Worm (Caenorhabditis elegans) whole organism, L4 larva: ENCODE data around the gene ida-1.
A peak's percentile ranks its signal among the peaks of the same experiment; 100 is the strongest.

Source experiments
- D1046.2 ChIP-seq: fragments of 200-800 bp; sonication (Bioruptor generic); IDR thresholded peaks from 2 replicates; pipeline ENCODE4 v1.3.6; 2022; ENCODE audit warnings: missing genetic modification characterization, missing compliant biosample characterization
- F26F4.8 ChIP-seq: fragments of 200-800 bp; sonication (Bioruptor generic); conservative IDR thresholded peaks from 2 replicates; pipeline ENCODE4 v1.3.6; 2022; ENCODE audit warnings: missing genetic modification characterization, missing compliant biosample characterization
- Y75B8A.6 ChIP-seq: fragments of 200-800 bp; sonication (Bioruptor generic); IDR thresholded peaks from 2 replicates; pipeline ENCODE4 v1.3.6; 2022; ENCODE audit warnings: missing genetic modification reagents, missing genetic modification characterization, missing compliant biosample characterization
- ZK337.2 ChIP-seq: fragments of 200-800 bp; sonication (Bioruptor generic); IDR thresholded peaks from 2 replicates; pipeline ENCODE4 v1.3.6; 2022; ENCODE audit warnings: missing genetic modification reagents, missing genetic modification characterization, missing compliant biosample characterization
- aha-1 ChIP-seq: fragments of 150-350 bp; peaks from one replicate; lab custom pipeline; 2014; ENCODE audit warnings: missing biosample characterization, missing genetic modification characterization
- ceh-28 ChIP-seq: fragments of 150-350 bp; optimal IDR thresholded peaks from 2 replicates; lab custom pipeline; 2014; ENCODE audit warnings: missing biosample characterization, missing genetic modification reagents, missing genetic modification characterization
- ceh-32 ChIP-seq: sonication (generic microtip); optimal IDR thresholded peaks from 2 replicates; lab custom pipeline; 2016; ENCODE audit warnings: mild to moderate bottlenecking, missing genetic modification characterization, missing compliant biosample characterization; ENCODE audit not compliant: poor library complexity
- ces-1 ChIP-seq: fragments of 150-350 bp; sonication (generic microtip); optimal IDR thresholded peaks from 4 replicates; lab custom pipeline; 2014; ENCODE audit warnings: missing biosample characterization, missing genetic modification reagents, missing genetic modification characterization
- cey-2 ChIP-seq: sonication (generic microtip); optimal IDR thresholded peaks from 3 replicates; lab custom pipeline; 2017; ENCODE audit warnings: missing genetic modification characterization, mild to moderate bottlenecking, missing compliant biosample characterization, antibody characterized with exemption, borderline replicate concordance; ENCODE audit not compliant: insufficient read depth
- daf-16 ChIP-seq, 3 experiments: sonication (generic microtip); optimal IDR thresholded peaks; 2 replicates each; lab custom pipeline; 2016 to 2017; ENCODE audit warnings: missing genetic modification characterization in 3 of 3, missing genetic modification reagents in 3 of 3, mild to moderate bottlenecking in 2 of 3, missing compliant biosample characterization in 2 of 3, missing biosample characterization in 1 of 3, moderate library complexity in 1 of 3
- dmd-9 ChIP-seq: fragments of 200-800 bp; sonication (Bioruptor generic); IDR thresholded peaks from 2 replicates; pipeline ENCODE4 v1.3.6; 2022; ENCODE audit warnings: missing genetic modification reagents, missing genetic modification characterization, missing compliant biosample characterization
- duxl-1 ChIP-seq: sonication (generic microtip); optimal IDR thresholded peaks from 2 replicates; lab custom pipeline; 2016; ENCODE audit warnings: mild to moderate bottlenecking, missing genetic modification characterization, moderate library complexity, missing compliant biosample characterization; ENCODE audit not compliant: poor library complexity
- dve-1 ChIP-seq: sonication (generic microtip); optimal IDR thresholded peaks from 2 replicates; lab custom pipeline; 2017; ENCODE audit warnings: antibody characterized with exemption, mild to moderate bottlenecking, missing genetic modification characterization, missing compliant biosample characterization; ENCODE audit not compliant: insufficient read depth
- egl-43 ChIP-seq: fragments of 200-800 bp; sonication (Bioruptor generic); IDR thresholded peaks from 2 replicates; pipeline ENCODE4 v1.3.6; 2022; ENCODE audit warnings: missing genetic modification reagents, missing genetic modification characterization, missing compliant biosample characterization
- fos-1 ChIP-seq: fragments of 150-350 bp; optimal IDR thresholded peaks from 2 replicates; lab custom pipeline; 2014; ENCODE audit warnings: missing biosample characterization, missing genetic modification characterization
- hlh-11 ChIP-seq: fragments of 200-800 bp; sonication (Bioruptor generic); optimal IDR thresholded peaks from 2 replicates; lab custom pipeline; 2018; ENCODE audit warnings: mild to moderate bottlenecking, missing genetic modification characterization, missing compliant biosample characterization
- hlh-30 ChIP-seq: sonication (generic microtip); optimal IDR thresholded peaks from 2 replicates; lab custom pipeline; 2017; ENCODE audit warnings: antibody characterized with exemption, mild to moderate bottlenecking, missing genetic modification characterization, missing compliant biosample characterization; ENCODE audit not compliant: insufficient read depth
- lin-29 ChIP-seq: fragments of 200-800 bp; sonication (Bioruptor generic); IDR thresholded peaks from 2 replicates; pipeline ENCODE4 v1.3.6; 2022; ENCODE audit warnings: missing genetic modification reagents, missing genetic modification characterization, missing compliant biosample characterization
- lin-38 ChIP-seq: fragments of 200-800 bp; sonication (Bioruptor generic); IDR thresholded peaks from 2 replicates; pipeline ENCODE4 v1.3.6; 2022; ENCODE audit warnings: missing genetic modification reagents, missing genetic modification characterization, missing compliant biosample characterization
- lir-3 ChIP-seq: sonication (generic microtip); optimal IDR thresholded peaks from 2 replicates; lab custom pipeline; 2016; ENCODE audit warnings: mild to moderate bottlenecking, missing genetic modification characterization, missing compliant biosample characterization
- nhr-41 ChIP-seq: fragments of 200-800 bp; sonication (Bioruptor generic); IDR thresholded peaks from 2 replicates; pipeline ENCODE4 v1.3.6; 2022; ENCODE audit warnings: missing genetic modification reagents, missing genetic modification characterization, missing compliant biosample characterization
- php-3 ChIP-seq: fragments of 200-800 bp; sonication (Bioruptor generic); IDR thresholded peaks from 2 replicates; pipeline ENCODE4 v1.3.6; 2022; ENCODE audit warnings: missing genetic modification reagents, missing genetic modification characterization, missing compliant biosample characterization
- saeg-2 ChIP-seq: fragments of 200-800 bp; sonication (Bioruptor generic); IDR thresholded peaks from 2 replicates; pipeline ENCODE4 v1.3.6; 2022; ENCODE audit warnings: missing genetic modification reagents, missing genetic modification characterization, missing compliant biosample characterization
- set-16 ChIP-seq: fragments of 200-800 bp; sonication (Bioruptor generic); IDR thresholded peaks from 2 replicates; pipeline ENCODE4 v1.3.6; 2022; ENCODE audit warnings: missing genetic modification reagents, missing genetic modification characterization, missing compliant biosample characterization
- spr-3 ChIP-seq: fragments of 200-800 bp; sonication (Bioruptor generic); optimal IDR thresholded peaks from 2 replicates; lab custom pipeline; 2018; ENCODE audit warnings: mild to moderate bottlenecking, missing genetic modification characterization, missing compliant biosample characterization
- unc-130 ChIP-seq: sonication (generic microtip); optimal IDR thresholded peaks from 2 replicates; lab custom pipeline; 2016; ENCODE audit warnings: missing genetic modification reagents, missing genetic modification characterization, missing compliant biosample characterization
- unc-62 ChIP-seq, 3 experiments: fragments of 150-350 bp in 1 of 3; sonication (generic microtip); optimal IDR thresholded peaks in 2 of 3; peaks in 1 of 3; 1 replicate in 1 of 3; 2 replicates in 2 of 3; lab custom pipeline; 2014 to 2017; ENCODE audit warnings: missing biosample characterization in 3 of 3, missing genetic modification characterization in 3 of 3, missing genetic modification reagents in 3 of 3, missing genotype in 1 of 3
- ztf-7 ChIP-seq: fragments of 150-350 bp; optimal IDR thresholded peaks from 2 replicates; lab custom pipeline; 2014; ENCODE audit warnings: missing biosample characterization, missing genetic modification characterization

Gene ida-1

DNA sequence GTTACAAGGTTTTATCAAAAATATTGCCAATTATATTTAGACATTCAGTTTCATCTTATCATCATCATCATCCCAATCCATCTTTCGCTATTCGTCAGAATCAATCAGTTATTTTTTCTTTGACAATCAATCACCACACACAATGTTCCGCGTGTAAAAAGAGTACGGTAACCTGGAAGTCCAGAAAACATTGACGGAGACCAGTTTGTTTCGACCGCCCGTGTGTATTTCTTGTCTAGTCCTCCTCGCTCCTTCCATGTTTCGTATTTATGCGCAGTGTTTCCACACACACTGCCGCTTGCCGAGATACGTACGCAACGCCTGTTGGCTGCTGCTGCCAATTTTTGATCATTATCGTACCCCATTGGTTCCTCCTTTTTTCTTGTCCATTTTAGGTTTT lies 44.7 kb upstream of the ida-1 start (continued):
- TF ChIP-seq egl-43, result no peak
- no peak for TF ChIP-seq daf-16 (GFP tag; optimal IDR thresholded peaks at IDR 0.05; lab: Kevin White, UChicago)
- TF ChIP-seq daf-16 (tag; optimal IDR thresholded peaks at IDR 0.05; lab: Kevin White, UChicago), result no peak
- TF ChIP-seq lir-3 (tag; lab: Kevin White, UChicago), result no peak
- no peak for TF ChIP-seq ceh-32
- TF ChIP-seq fos-1 (tag; lab: Kevin White, UChicago), result no peak
- no peak for TF ChIP-seq duxl-1 (tag; lab: Kevin White, UChicago)
- no peak for TF ChIP-seq ces-1 (GFP tag; lab: Kevin White, UChicago)
- no peak for TF ChIP-seq dmd-9 (GFP tag; lab: Robert Waterston, UW)
- TF ChIP-seq hlh-11, result peak; percentile 86
- TF ChIP-seq F26F4.8 (GFP tag; lab: Robert Waterston, UW), result no peak
- TF ChIP-seq lin-38 (GFP tag; lab: Robert Waterston, UW), result no peak

DNA sequence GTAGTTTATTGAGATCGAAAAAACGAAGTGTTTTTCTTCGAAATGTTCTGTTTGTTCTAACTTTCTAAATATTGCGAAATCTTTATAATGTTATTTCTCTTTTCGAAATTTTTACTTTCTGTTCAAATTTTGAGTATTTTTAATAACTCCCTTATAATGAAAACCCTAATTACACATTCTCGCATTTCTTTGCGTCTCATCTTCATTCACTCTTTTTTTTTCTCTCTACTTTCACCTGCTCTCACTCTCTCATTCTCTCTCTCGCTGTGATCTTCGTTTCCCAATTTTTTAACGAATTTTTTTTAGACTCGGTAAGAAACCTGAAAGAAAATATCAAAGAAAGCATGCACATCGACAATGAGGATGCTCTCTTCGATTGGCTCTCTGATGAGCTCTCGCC lies 44.1 kb upstream of the ida-1 start, which contains the start of gene rbm-26:
Gene rbm-26, plus strand, starts transcription at position 301 of the 400 bp plus-strand sequence.
- TF ChIP-seq daf-16 (GFP tag; optimal IDR thresholded peaks at IDR 0.05; lab: Kevin White, UChicago) (no peak), daf-16 (tag; optimal IDR thresholded peaks at IDR 0.05; lab: Kevin White, UChicago) (peak; percentile 6), ceh-28 (tag; lab: Kevin White, UChicago) (no peak), lin-29 (GFP tag; lab: Robert Waterston, UW) (no peak), saeg-2 (no peak)

DNA sequence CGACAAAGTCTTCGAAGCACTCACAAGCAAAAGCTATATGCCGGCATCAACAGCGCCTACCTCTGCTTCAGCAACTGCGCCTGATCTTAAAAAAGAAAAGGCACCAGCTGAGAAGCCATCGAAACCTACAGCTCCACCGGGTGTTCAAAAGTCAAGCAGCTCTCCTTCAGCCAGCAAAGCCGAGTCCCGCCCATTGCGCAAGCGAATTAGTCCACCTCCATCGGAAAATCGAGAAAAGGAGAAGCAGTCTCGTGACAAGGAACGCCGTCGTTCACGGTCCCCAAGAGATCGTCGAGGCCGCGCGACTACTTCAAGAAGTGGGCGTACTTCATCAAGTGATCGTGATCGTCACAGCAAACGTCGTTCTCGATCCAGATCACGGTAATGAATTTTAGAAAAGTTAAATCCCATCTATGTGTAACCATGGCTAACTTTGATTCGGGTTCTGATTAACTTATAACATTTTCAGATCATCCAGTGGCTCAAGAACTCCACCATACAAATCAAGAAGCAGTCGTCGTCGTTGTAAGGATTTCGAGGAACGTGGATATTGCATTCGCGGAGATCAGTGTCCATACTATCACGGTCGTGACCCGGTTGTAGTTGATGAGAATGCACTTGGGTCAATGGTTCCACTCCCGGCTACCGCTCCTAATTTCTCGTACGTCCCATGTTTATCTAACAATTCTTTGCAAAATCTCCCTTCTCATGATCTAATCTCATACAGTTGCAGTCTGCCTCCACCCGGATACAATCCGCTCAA lies 43.3 kb upstream of the ida-1 start:
- peak in 1 of 2 experiments; percentile 32 for TF ChIP-seq unc-62 (GFP tag; optimal IDR thresholded peaks at IDR 0.05 in 1 of 2; lab: Kevin White, UChicago)
- no peak for TF ChIP-seq unc-62 (tag; optimal IDR thresholded peaks at IDR 0.05; lab: Kevin White, UChicago)
- TF ChIP-seq aha-1 (tag; lab: Kevin White, UChicago), result peak; percentile 93
- peak; percentile 65 for TF ChIP-seq set-16 (GFP tag; lab: Robert Waterston, UW)
- no peak for TF ChIP-seq spr-3 (GFP tag; lab: Kevin White, UChicago)
- 0 out of 2 replicates have a peak, but pooled peaks have one; percentile 25 for TF ChIP-seq D1046.2 (GFP tag; lab: Robert Waterston, UW)
- no peak for TF ChIP-seq dmd-9 (GFP tag; lab: Robert Waterston, UW)

DNA sequence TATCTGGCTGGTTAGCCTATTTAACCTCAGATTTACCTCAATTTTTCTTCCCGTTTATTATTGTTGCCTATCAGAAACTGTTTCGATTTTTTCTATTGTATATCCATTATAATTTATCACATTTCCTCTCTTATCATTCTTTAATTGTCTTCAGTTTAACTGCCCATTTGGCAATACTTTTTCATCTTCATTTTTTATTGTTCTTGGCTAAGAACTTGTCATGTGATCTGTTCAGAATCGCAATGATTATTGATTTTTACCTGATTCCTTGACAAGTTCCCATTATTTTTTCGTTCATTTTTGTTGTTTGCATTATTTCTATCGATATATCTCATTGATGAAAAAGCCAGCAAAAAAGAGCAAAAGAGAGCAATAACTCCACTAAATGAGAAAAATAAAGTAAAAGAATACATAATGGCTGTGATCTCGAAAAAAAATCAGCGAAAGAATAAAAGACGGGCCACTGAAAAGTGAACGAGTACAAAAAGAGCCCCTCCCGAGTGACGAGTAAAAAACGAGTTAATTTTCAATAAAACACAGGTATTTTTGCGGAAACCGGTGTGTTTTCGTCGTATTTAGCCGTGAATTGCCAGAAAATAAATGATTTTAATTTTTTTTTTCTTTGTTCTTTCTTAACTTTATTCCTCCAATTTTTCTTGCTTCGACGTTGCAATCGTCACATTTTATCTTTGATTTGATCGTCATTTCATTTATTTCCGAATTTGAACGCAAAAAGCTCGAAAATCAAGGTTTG lies 40.9 kb upstream of the ida-1 start, which contains the start of gene arf-1:
Gene arf-1, plus strand, starts transcription at position 657 of the 754 bp plus-strand sequence.
- TF ChIP-seq hlh-30 (tag; lab: Kevin White, UChicago) (peak; percentile 51), unc-130 (GFP tag; lab: Kevin White, UChicago) (no peak), ztf-7 (no peak), spr-3 (GFP tag; lab: Kevin White, UChicago) (no peak), php-3 (GFP tag; lab: Robert Waterston, UW) (peak; percentile 76), dve-1 (tag; lab: Kevin White, UChicago) (peak; percentile 21), aha-1 (tag; lab: Kevin White, UChicago) (peak; percentile 65), ZK337.2 (GFP tag; lab: Robert Waterston, UW) (no peak), unc-62 (GFP tag; optimal IDR thresholded peaks at IDR 0.05 in 1 of 2; lab: Kevin White, UChicago) (peak in 1 of 2 experiments; percentile 21), unc-62 (tag; optimal IDR thresholded peaks at IDR 0.05; lab: Kevin White, UChicago) (no peak), lin-38 (GFP tag; lab: Robert Waterston, UW) (peak; percentile 23; the same call in 1 of the 2 replicates), nhr-41 (GFP tag; lab: Robert Waterston, UW) (no peak), cey-2 (tag; lab: Kevin White, UChicago) (no peak), Y75B8A.6 (GFP tag; lab: Robert Waterston, UW) (0 out of 2 replicates have a peak, but pooled peaks have one; percentile 8)
- TF ChIP-seq, all 104 proteins: peak for 7
